Fruit fly (Drosophila melanogaster) whole organism, embryonic: ENCODE data around the gene CG17612.

Experiments
- Atf6 ChIP-seq: fragments of 200-800 bp; sonication (Bioruptor generic); IDR thresholded peaks from 2 replicates; pipeline ENCODE4 v1.3.6; 2022; ENCODE audit warnings: missing biosample characterization, missing genetic modification characterization
- CG10959 ChIP-seq: fragments of 200-800 bp; sonication (Bioruptor generic); IDR thresholded peaks from 2 replicates; pipeline ENCODE4 v1.3.6; 2022; ENCODE audit warnings: missing biosample characterization, missing genetic modification characterization
- CG12769 ChIP-seq: fragments of 200-800 bp; sonication (Bioruptor generic); optimal IDR thresholded peaks from 2 replicates; lab custom pipeline; 2019; ENCODE audit warnings: missing biosample characterization, mild to moderate bottlenecking, missing genetic modification characterization, moderate library complexity
- CG13123 ChIP-seq: fragments of 200-800 bp; sonication (Bioruptor generic); optimal IDR thresholded peaks from 2 replicates; lab custom pipeline; 2016; ENCODE audit warnings: missing biosample characterization, missing genetic modification characterization
- CG14860 ChIP-seq: fragments of 200-800 bp; sonication (Bioruptor generic); IDR thresholded peaks from 3 replicates; pipeline ENCODE4 v1.3.6; 2022; ENCODE audit warnings: missing biosample characterization, missing genetic modification characterization; ENCODE audit not compliant: partially characterized antibody
- CG1603 ChIP-seq: fragments of 200-800 bp; sonication (Bioruptor generic); optimal IDR thresholded peaks from 2 replicates; lab custom pipeline; 2019; ENCODE audit warnings: missing biosample characterization, mild to moderate bottlenecking, missing genetic modification characterization, moderate library complexity
- CG17568 ChIP-seq: fragments of 200-800 bp; sonication (Bioruptor generic); optimal IDR thresholded peaks from 2 replicates; lab custom pipeline; 2018; ENCODE audit warnings: missing biosample characterization, mild to moderate bottlenecking, missing genetic modification characterization, moderate library complexity
- CG18262 ChIP-seq: fragments of 200-800 bp; optimal IDR thresholded peaks from 3 replicates; lab custom pipeline; 2019; ENCODE audit warnings: missing biosample characterization, mild to moderate bottlenecking, missing genetic modification characterization, moderate library complexity
- CG1832 ChIP-seq: fragments of 200-800 bp; sonication (Bioruptor generic); optimal IDR thresholded peaks from 2 replicates; lab custom pipeline; 2017; ENCODE audit warnings: missing biosample characterization, mild to moderate bottlenecking, missing genetic modification characterization, inconsistent platforms
- CG18476 ChIP-seq: fragments of 200-800 bp; sonication (Bioruptor generic); optimal IDR thresholded peaks from 2 replicates; lab custom pipeline; 2016; ENCODE audit warnings: missing biosample characterization, mild to moderate bottlenecking, missing genetic modification characterization
- CG2120 ChIP-seq: fragments of 200-800 bp; sonication (Bioruptor generic); optimal IDR thresholded peaks from 3 replicates; lab custom pipeline; 2016; ENCODE audit warnings: missing biosample characterization, missing genetic modification characterization
- CG2199 ChIP-seq: fragments of 200-800 bp; sonication (Bioruptor generic); IDR thresholded peaks from 3 replicates; pipeline ENCODE4 v1.3.6; 2022; ENCODE audit warnings: missing biosample characterization, missing genetic modification characterization
- CG2202 ChIP-seq: fragments of 200-800 bp; sonication (Bioruptor generic); optimal IDR thresholded peaks from 2 replicates; lab custom pipeline; 2018; ENCODE audit warnings: missing biosample characterization, mild to moderate bottlenecking, missing genetic modification characterization
- CG43689 ChIP-seq: fragments of 200-800 bp; sonication (Bioruptor generic); IDR thresholded peaks from 2 replicates; pipeline ENCODE4 v1.3.6; 2022; ENCODE audit warnings: missing biosample characterization, missing genetic modification characterization
- CG4617 ChIP-seq: fragments of 200-800 bp; sonication (Bioruptor generic); optimal IDR thresholded peaks from 3 replicates; lab custom pipeline; 2016; ENCODE audit warnings: missing biosample characterization, missing genetic modification characterization, borderline replicate concordance
- CG5953 ChIP-seq: fragments of 200-800 bp; sonication (Bioruptor generic); IDR thresholded peaks from 2 replicates; pipeline ENCODE4 v1.3.6; 2022; ENCODE audit warnings: missing biosample characterization, missing genetic modification characterization
- CG6791 ChIP-seq: fragments of 200-800 bp; sonication (Bioruptor generic); IDR thresholded peaks from 3 replicates; pipeline ENCODE4 v1.3.6; 2022; ENCODE audit warnings: missing biosample characterization, missing genetic modification characterization; ENCODE audit not compliant: partially characterized antibody
- CG7271 ChIP-seq: fragments of 200-800 bp; sonication (Bioruptor generic); optimal IDR thresholded peaks from 2 replicates; lab custom pipeline; 2018; ENCODE audit warnings: missing biosample characterization, mild to moderate bottlenecking, missing genetic modification characterization, moderate library complexity
- CG7372 ChIP-seq: fragments of 200-800 bp; sonication (Bioruptor generic); IDR thresholded peaks from 2 replicates; pipeline ENCODE4 v1.3.6; 2022; ENCODE audit warnings: missing biosample characterization, missing genetic modification characterization
- CG9932 ChIP-seq: fragments of 200-800 bp; sonication (Bioruptor generic); IDR thresholded peaks from 2 replicates; pipeline ENCODE4 v1.3.6; 2022; ENCODE audit warnings: missing biosample characterization, missing genetic modification characterization
- CkIIα-i1 ChIP-seq: fragments of 200-800 bp; sonication (Bioruptor generic); IDR thresholded peaks from 2 replicates; pipeline ENCODE4 v1.3.6; 2022; ENCODE audit warnings: missing biosample characterization, missing genetic modification characterization
- CrebB ChIP-seq: fragments of 200-800 bp; sonication (Bioruptor generic); optimal IDR thresholded peaks from 3 replicates; lab custom pipeline; 2018; ENCODE audit warnings: missing biosample characterization, mild to moderate bottlenecking, missing genetic modification characterization
- Doc3 ChIP-seq: fragments of 200-800 bp; sonication (Bioruptor generic); IDR thresholded peaks from 3 replicates; pipeline ENCODE4 v1.3.6; 2022; ENCODE audit warnings: missing biosample characterization, missing genetic modification characterization; ENCODE audit not compliant: partially characterized antibody
- Ets65A ChIP-seq: fragments of 200-800 bp; sonication (Bioruptor generic); peaks from one replicate; lab custom pipeline; 2016; ENCODE audit warnings: missing biosample characterization, missing genetic modification characterization
- HmgZ ChIP-seq: fragments of 200-800 bp; sonication (Bioruptor generic); optimal IDR thresholded peaks from 2 replicates; lab custom pipeline; 2018; ENCODE audit warnings: missing biosample characterization, mild to moderate bottlenecking, missing genetic modification characterization
- Hmx ChIP-seq: fragments of 200-800 bp; sonication (Bioruptor generic); optimal IDR thresholded peaks from 2 replicates; lab custom pipeline; 2016; ENCODE audit warnings: missing biosample characterization, missing genetic modification characterization
- Hr3 ChIP-seq: fragments of 200-800 bp; sonication (Bioruptor generic); optimal IDR thresholded peaks from 3 replicates; lab custom pipeline; 2016; ENCODE audit warnings: missing biosample characterization, missing genetic modification characterization
- MTF-1 ChIP-seq: fragments of 200-800 bp; sonication (Bioruptor generic); optimal IDR thresholded peaks from 2 replicates; lab custom pipeline; 2018; ENCODE audit warnings: missing biosample characterization, mild to moderate bottlenecking, missing genetic modification characterization, borderline replicate concordance
- NfI ChIP-seq: fragments of 200-800 bp; sonication (Bioruptor generic); optimal IDR thresholded peaks from 3 replicates; lab custom pipeline; 2018; ENCODE audit warnings: missing biosample characterization, mild to moderate bottlenecking, missing genetic modification characterization, moderate library complexity
- Poxn ChIP-seq: fragments of 200-800 bp; sonication (Bioruptor generic); IDR thresholded peaks from 2 replicates; pipeline ENCODE4 v1.3.6; 2022; ENCODE audit warnings: missing biosample characterization, missing genetic modification characterization
- Scr ChIP-seq: fragments of 200-800 bp; sonication (Bioruptor generic); IDR thresholded peaks from 2 replicates; pipeline ENCODE4 v1.3.6; 2022; ENCODE audit warnings: missing biosample characterization, missing genetic modification characterization; ENCODE audit not compliant: partially characterized antibody
- Side ChIP-seq: fragments of 200-800 bp; sonication (Bioruptor generic); optimal IDR thresholded peaks from 2 replicates; lab custom pipeline; 2016; ENCODE audit warnings: missing biosample characterization, missing genetic modification characterization
- YL-1 ChIP-seq: fragments of 200-800 bp; sonication (Bioruptor generic); optimal IDR thresholded peaks from 3 replicates; lab custom pipeline; 2017; ENCODE audit warnings: missing biosample characterization, mild to moderate bottlenecking, missing genetic modification characterization
- cad ChIP-seq: fragments of >200 bp; optimal IDR thresholded peaks from 2 replicates; lab custom pipeline; 2017; ENCODE audit warnings: missing biosample characterization, missing genetic modification characterization
- disco-r ChIP-seq: fragments of 200-800 bp; sonication (Bioruptor generic); optimal IDR thresholded peaks from 2 replicates; lab custom pipeline; 2016; ENCODE audit warnings: missing biosample characterization, missing genetic modification characterization
- dmrt11E ChIP-seq: fragments of 200-800 bp; sonication (Bioruptor generic); optimal IDR thresholded peaks from 3 replicates; lab custom pipeline; 2018; ENCODE audit warnings: missing biosample characterization, mild to moderate bottlenecking, missing genetic modification characterization, moderate library complexity
- esg ChIP-seq: fragments of 200-800 bp; sonication (Bioruptor generic); conservative IDR thresholded peaks from 2 replicates; pipeline ENCODE4 v1.3.6; 2022; ENCODE audit warnings: missing biosample characterization, missing genetic modification characterization
- ewg ChIP-seq: fragments of 200-800 bp; sonication (Bioruptor generic); optimal IDR thresholded peaks from 3 replicates; lab custom pipeline; 2017; ENCODE audit warnings: mild to moderate bottlenecking, missing biosample characterization, missing genetic modification reagents, missing genetic modification characterization
- gcm2 ChIP-seq: fragments of 200-800 bp; sonication (Bioruptor generic); optimal IDR thresholded peaks from 2 replicates; lab custom pipeline; 2016; ENCODE audit warnings: missing biosample characterization, missing genetic modification characterization
- lbe ChIP-seq: fragments of 200-800 bp; sonication (Bioruptor generic); optimal IDR thresholded peaks from 2 replicates; lab custom pipeline; 2016; ENCODE audit warnings: missing biosample characterization, mild to moderate bottlenecking, missing genetic modification characterization
- ranshi ChIP-seq: fragments of 200-800 bp; sonication (Bioruptor generic); IDR thresholded peaks from 2 replicates; pipeline ENCODE4 v1.3.6; 2022; ENCODE audit warnings: missing biosample characterization, missing genetic modification characterization
- shn ChIP-seq: fragments of 200-800 bp; sonication (Bioruptor generic); optimal IDR thresholded peaks from 3 replicates; lab custom pipeline; 2016; ENCODE audit warnings: missing biosample characterization, missing genetic modification characterization
- sr ChIP-seq: fragments of 200-800 bp; sonication (Bioruptor generic); IDR thresholded peaks from 3 replicates; pipeline ENCODE4 v1.3.6; 2022; ENCODE audit warnings: missing biosample characterization, missing genetic modification characterization
- stwl ChIP-seq: fragments of 200-800 bp; sonication (Bioruptor generic); optimal IDR thresholded peaks from 3 replicates; lab custom pipeline; 2018; ENCODE audit warnings: missing biosample characterization, mild to moderate bottlenecking, missing genetic modification characterization, moderate library complexity
- tio ChIP-seq: fragments of 200-800 bp; sonication (Bioruptor generic); optimal IDR thresholded peaks from 2 replicates; lab custom pipeline; 2017; ENCODE audit warnings: missing biosample characterization, missing genetic modification characterization, inconsistent platforms
- toy ChIP-seq: fragments of 200-800 bp; sonication (Bioruptor generic); IDR thresholded peaks from 2 replicates; pipeline ENCODE4 v1.3.6; 2022; ENCODE audit warnings: missing biosample characterization, missing genetic modification characterization
- trh ChIP-seq: fragments of 200-800 bp; sonication (Bioruptor generic); optimal IDR thresholded peaks from 2 replicates; lab custom pipeline; 2016; ENCODE audit warnings: missing biosample characterization, missing genetic modification characterization
- tup ChIP-seq: fragments of 200-800 bp; sonication (Bioruptor generic); optimal IDR thresholded peaks from 2 replicates; lab custom pipeline; 2016; ENCODE audit warnings: missing biosample characterization, mild to moderate bottlenecking, missing genetic modification characterization, moderate library complexity
- twi ChIP-seq: fragments of 200-800 bp; optimal IDR thresholded peaks from 2 replicates; lab custom pipeline; 2019; ENCODE audit warnings: missing biosample characterization, mild to moderate bottlenecking, missing genetic modification characterization, moderate library complexity
- tx ChIP-seq: fragments of 200-800 bp; sonication (Bioruptor generic); optimal IDR thresholded peaks from 2 replicates; lab custom pipeline; 2016; ENCODE audit warnings: missing biosample characterization, missing genetic modification characterization

CG17612 gene

dm6 chr2L:4350683-4351324, 31.7 kb downstream of the CG17612 start (continued):
- TF ChIP-seq CG7372 (peak; percentile 30; the same call in 1 of the 2 replicates), MTF-1 (GFP tag; lab: Kevin White, UChicago) (no peak), CG1603 (peak; percentile 58), CG17568 (no peak), tup (peak; percentile 62), sr (GFP tag; lab: Robert Waterston, UW) (no peak), YL-1 (no peak), NfI (no peak), CG14860 (GFP tag; lab: Robert Waterston, UW) (no peak), stwl (tag; lab: Kevin White, UChicago) (peak; percentile 57), CG10959 (peak; percentile 90), Doc3 (GFP tag; lab: Robert Waterston, UW) (no peak), lbe (no peak), CG9932 (GFP tag; lab: Robert Waterston, UW) (no peak), CkIIα-i1 (GFP tag; lab: Robert Waterston, UW) (no peak), ewg (peak; percentile 59), CG7271 (tag; lab: Kevin White, UChicago) (no peak), tio (GFP tag; lab: Kevin White, UChicago) (peak; percentile 70), CG12769 (no peak), CG6791 (no peak), Poxn (GFP tag; lab: Robert Waterston, UW) (no peak), gcm2 (peak; percentile 3), dmrt11E (tag; lab: Kevin White, UChicago) (peak; percentile 96), shn (peak; percentile 41), disco-r (GFP tag; lab: Kevin White, UChicago) (no peak), toy (GFP tag; lab: Robert Waterston, UW) (no peak), CG2199 (no peak), CG4617 (GFP tag; lab: Kevin White, UChicago) (peak; percentile 21), Hmx (GFP tag; lab: Kevin White, UChicago) (no peak), Side (GFP tag; lab: Kevin White, UChicago) (peak; percentile 66), cad (GFP tag; lab: Kevin White, UChicago) (no peak), CG43689 (GFP tag; lab: Robert Waterston, UW) (no peak), CrebB (no peak), CG13123 (GFP tag; lab: Kevin White, UChicago) (no peak), tx (GFP tag; lab: Kevin White, UChicago) (no peak), trh (GFP tag; lab: Kevin White, UChicago) (no peak), CG18262 (tag; lab: Kevin White, UChicago) (peak; percentile 92), CG18476 (GFP tag; lab: Kevin White, UChicago) (peak; percentile 55), Hr3 (GFP tag; lab: Kevin White, UChicago) (peak; percentile 37), twi (tag; lab: Kevin White, UChicago) (peak; percentile 80), Atf6 (GFP tag; lab: Robert Waterston, UW) (no peak), Ets65A (peak; percentile 89), esg (0 out of 2 replicates have a peak, but pooled peaks have one; percentile 8), CG2202 (peak; percentile 64), Scr (GFP tag; lab: Robert Waterston, UW) (no peak), ranshi (GFP tag; lab: Robert Waterston, UW) (peak; percentile 48; the same call in 1 of the 2 replicates), CG2120 (GFP tag; lab: Kevin White, UChicago) (no peak), CG1832 (GFP tag; lab: Kevin White, UChicago) (no peak), CG5953 (GFP tag; lab: Robert Waterston, UW) (no peak), HmgZ (tag; lab: Kevin White, UChicago) (no peak)
